Worm (Caenorhabditis elegans) whole organism, midembryonic: Measurements from ENCODE around the gene col-103.

Experiments used
- T22C8.4 ChIP-seq: fragments of 200-800 bp; sonication (Bioruptor generic); IDR thresholded peaks from 2 replicates; pipeline ENCODE4 v1.3.6; 2022; ENCODE audit warnings: missing genetic modification characterization, missing compliant biosample characterization
- cog-1 ChIP-seq: sonication (generic microtip); optimal IDR thresholded peaks from 2 replicates; lab custom pipeline; 2016; ENCODE audit warnings: missing genetic modification characterization, missing compliant biosample characterization
- flt-1 ChIP-seq: fragments of 200-800 bp; sonication (Bioruptor generic); IDR thresholded peaks from 2 replicates; pipeline ENCODE4 v1.3.6; 2022; ENCODE audit warnings: missing genetic modification characterization, missing compliant biosample characterization
- klf-2 ChIP-seq: fragments of 200-800 bp; sonication (Bioruptor generic); conservative IDR thresholded peaks from 2 replicates; pipeline ENCODE4 v1.3.6; 2022; ENCODE audit warnings: missing genetic modification reagents, missing genetic modification characterization, missing compliant biosample characterization
- med-1 ChIP-seq: sonication (generic microtip); optimal IDR thresholded peaks from 2 replicates; lab custom pipeline; 2017; ENCODE audit warnings: missing genetic modification characterization, mild to moderate bottlenecking, missing compliant biosample characterization, antibody characterized with exemption, missing genetic modification reagents; ENCODE audit not compliant: insufficient read depth
- ref-1 ChIP-seq: fragments of 200-800 bp; sonication (Bioruptor generic); conservative IDR thresholded peaks from 2 replicates; pipeline ENCODE4 v1.3.6; 2022; ENCODE audit warnings: missing genetic modification reagents, missing genetic modification characterization, missing compliant biosample characterization
- tab-1 ChIP-seq: fragments of 200-800 bp; sonication (Bioruptor generic); IDR thresholded peaks from 2 replicates; pipeline ENCODE4 v1.3.6; 2022; ENCODE audit warnings: missing genetic modification characterization, missing compliant biosample characterization
- ztf-23 ChIP-seq: fragments of 200-800 bp; sonication (Bioruptor generic); IDR thresholded peaks from 2 replicates; pipeline ENCODE4 v1.3.6; 2022; ENCODE audit warnings: missing genetic modification reagents, missing genetic modification characterization, missing compliant biosample characterization

- TF ChIP-seq ref-1 (GFP tag; lab: Robert Waterston, UW) (no peak), flt-1 (no peak), cog-1 (tag; lab: Kevin White, UChicago) (no peak), ztf-23 (GFP tag; lab: Robert Waterston, UW) (no peak), tab-1 (no peak), T22C8.4 (GFP tag; lab: Robert Waterston, UW) (no peak), med-1 (GFP tag; lab: Kevin White, UChicago) (no peak), klf-2 (GFP tag; lab: Robert Waterston, UW) (no peak)
Observed at ce11 chrIV:801162-801561, 37.7 kb upstream of the col-103 start.
